Fruit fly (Drosophila melanogaster): ENCODE data around the gene CG14452.
"Not testable (repeated sequence)": the region's sequence is repeated elsewhere in the genome, so short reads cannot be mapped to it uniquely, and the experiment has no call there.

- TF ChIP-seq Mnt (GFP tag; optimal IDR thresholded peaks at IDR 0.05); ovo (GFP tag; optimal IDR thresholded peaks at IDR 0.05); CG33017 (tag; optimal IDR thresholded peaks at IDR 0.05); CG14711 (tag; optimal IDR thresholded peaks at IDR 0.05); tj (GFP tag; optimal IDR thresholded peaks at IDR 0.05); toe (GFP tag; optimal IDR thresholded peaks at IDR 0.05); CG1620 (GFP tag; optimal IDR thresholded peaks at IDR 0.05); bab1 (GFP tag; optimal IDR thresholded peaks at IDR 0.05); cnc (optimal IDR thresholded peaks at IDR 0.05); Hr96 (GFP tag; optimal IDR thresholded peaks at IDR 0.05); pad (GFP tag; optimal IDR thresholded peaks at IDR 0.05); Clk (GFP tag; optimal IDR thresholded peaks at IDR 0.05); CG12768 (GFP tag; optimal IDR thresholded peaks at IDR 0.05); CG11617 (GFP tag; optimal IDR thresholded peaks at IDR 0.05): not testable (repeated sequence)
Observed at dm6 chr3L:22720694-22721270, 25.0 kb downstream of the CG14452 start, which contains the start of gene mael.

Measured in whole organism, adult.